Fruit fly (Drosophila melanogaster): ENCODE measurements around the gene nerfin-1.

The nerfin-1 gene

DNA sequence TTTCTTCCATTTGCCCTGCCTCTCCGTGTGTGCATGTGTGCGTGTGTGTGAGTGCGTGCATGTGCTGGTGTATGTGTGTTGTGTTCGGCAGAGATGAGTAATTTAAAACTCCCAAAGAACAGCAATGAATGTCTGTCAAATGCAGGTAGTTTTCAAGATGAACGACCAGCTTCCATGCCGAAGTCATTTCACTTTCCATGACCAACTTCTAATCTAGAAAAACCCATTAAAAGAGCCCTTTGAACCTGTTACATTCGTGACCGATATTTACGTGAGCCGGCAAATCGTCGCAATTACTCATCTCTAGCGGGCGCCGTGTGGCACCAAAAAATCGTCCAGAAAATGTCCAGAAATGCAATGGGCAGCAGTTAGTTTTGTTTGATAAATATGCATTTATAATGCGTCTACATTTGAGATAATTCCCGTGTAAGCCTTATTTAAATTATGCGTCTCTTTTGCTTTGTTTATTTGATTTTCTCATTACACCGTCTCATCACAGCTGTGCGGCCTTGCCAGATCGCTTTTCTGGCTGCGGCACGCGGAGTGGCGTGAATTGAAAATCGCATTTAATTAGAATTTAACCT is 36.4 kb upstream of the nerfin-1 start (continued):
- TF ChIP-seq CG9932 (GFP tag; IDR thresholded peaks at IDR 0.05), result peak; percentile 70
- TF ChIP-seq Spps (tag; optimal IDR thresholded peaks at IDR 0.05), result no peak
- TF ChIP-seq CG8290 (GFP tag; optimal IDR thresholded peaks at IDR 0.05), result peak; percentile 17
- TF ChIP-seq CG8290 (tag; optimal IDR thresholded peaks at IDR 0.05), result peak in 1 of 2 experiments; percentile 21
- no peak for TF ChIP-seq lbe (GFP tag; optimal IDR thresholded peaks at IDR 0.05)
- no peak for TF ChIP-seq h (optimal IDR thresholded peaks at IDR 0.05)
- TF ChIP-seq CG17385 (GFP tag; optimal IDR thresholded peaks at IDR 0.05), result peak; percentile 31
- peak; percentile 79 for TF ChIP-seq CG13287 (GFP tag; IDR thresholded peaks at IDR 0.05; ENCODE audit: partially characterized antibody)
- TF ChIP-seq CG18599 (GFP tag; optimal IDR thresholded peaks at IDR 0.05), result peak; percentile 2
- TF ChIP-seq CG4424 (GFP tag; optimal IDR thresholded peaks at IDR 0.05), result peak; percentile 9
- TF ChIP-seq CG18619 (GFP tag; optimal IDR thresholded peaks at IDR 0.05), result no peak
- TF ChIP-seq lov (optimal IDR thresholded peaks at IDR 0.05), result no peak
- TF ChIP-seq lov (GFP tag; IDR thresholded peaks at IDR 0.05), result no peak
- peak; percentile 59; the same call in 1 of the 3 replicates for TF ChIP-seq zen2 (GFP tag; IDR thresholded peaks at IDR 0.05; ENCODE audit: partially characterized antibody)
- no peak for TF ChIP-seq CG5953 (GFP tag; IDR thresholded peaks at IDR 0.05)
- no peak for TF ChIP-seq ATbp (GFP tag; optimal IDR thresholded peaks at IDR 0.05)
- TF ChIP-seq Neu2 (GFP tag; optimal IDR thresholded peaks at IDR 0.05; ENCODE audit: borderline replicate concordance), result peak; percentile 99
- no peak for TF ChIP-seq chm (GFP tag; IDR thresholded peaks at IDR 0.05)
- no peak for TF ChIP-seq CG7556 (GFP tag; optimal IDR thresholded peaks at IDR 0.05)
- peak; percentile 44 for TF ChIP-seq fu2 (GFP tag; optimal IDR thresholded peaks at IDR 0.05)
- no peak for TF ChIP-seq gsb (GFP tag; IDR thresholded peaks at IDR 0.05)
- TF ChIP-seq YL-1 (GFP tag; optimal IDR thresholded peaks at IDR 0.05), result peak; percentile 56
- TF ChIP-seq CG2199 (GFP tag; IDR thresholded peaks at IDR 0.05), result no peak
- TF ChIP-seq HHEX (GFP tag; optimal IDR thresholded peaks at IDR 0.05), result no peak
- TF ChIP-seq nerfin-1 (tag; optimal IDR thresholded peaks at IDR 0.05), result no peak
- no peak for TF ChIP-seq ci (GFP tag; IDR thresholded peaks at IDR 0.05)
- peak; percentile 74 for TF ChIP-seq unc-4 (GFP tag; IDR thresholded peaks at IDR 0.05; ENCODE audit: partially characterized antibody)
- TF ChIP-seq nau (GFP tag; optimal IDR thresholded peaks at IDR 0.05), result no peak
- peak; percentile 16 to 47 for TF ChIP-seq tll (GFP tag; optimal IDR thresholded peaks at IDR 0.05)
- TF ChIP-seq so (GFP tag; IDR thresholded peaks at IDR 0.05), result no peak
- peak; percentile 24 for TF ChIP-seq bcd (GFP tag; optimal IDR thresholded peaks at IDR 0.05)
- TF ChIP-seq CG9876 (GFP tag; optimal IDR thresholded peaks at IDR 0.05), result peak; percentile 67
- TF ChIP-seq corto (GFP tag; optimal IDR thresholded peaks at IDR 0.05), result no peak
- TF ChIP-seq Fer3 (tag; optimal IDR thresholded peaks at IDR 0.05), result peak; percentile 12
- no peak for TF ChIP-seq NfI (GFP tag; optimal IDR thresholded peaks at IDR 0.05)
- TF ChIP-seq CG4730 (GFP tag; IDR thresholded peaks at IDR 0.05), result no peak
- TF ChIP-seq Max (GFP tag; optimal IDR thresholded peaks at IDR 0.05), result peak; percentile 38
- TF ChIP-seq CG13424 (tag; optimal IDR thresholded peaks at IDR 0.05), result peak; percentile 44
- TF ChIP-seq jing (GFP tag; optimal IDR thresholded peaks at IDR 0.05), result no peak
- no peak for TF ChIP-seq ab (GFP tag; optimal IDR thresholded peaks at IDR 0.05)
- TF ChIP-seq sqz (GFP tag; optimal IDR thresholded peaks at IDR 0.05), result no peak
- TF ChIP-seq Xrp1 (GFP tag; IDR thresholded peaks at IDR 0.05), result no peak
- no peak for TF ChIP-seq Tbp (GFP tag; optimal IDR thresholded peaks at IDR 0.05)
- TF ChIP-seq kni (GFP tag; optimal IDR thresholded peaks at IDR 0.05), result no peak
- no peak for TF ChIP-seq cwo (GFP tag; optimal IDR thresholded peaks at IDR 0.05)
- TF ChIP-seq CG6765 (GFP tag; optimal IDR thresholded peaks at IDR 0.05), result no peak
- TF ChIP-seq CG12155 (GFP tag; optimal IDR thresholded peaks at IDR 0.05), result peak; percentile 41
- no peak for TF ChIP-seq CG15011 (GFP tag; optimal IDR thresholded peaks at IDR 0.05)
- no peak for TF ChIP-seq sc (optimal IDR thresholded peaks at IDR 0.05)
- TF ChIP-seq sc (GFP tag; optimal IDR thresholded peaks at IDR 0.05), result no peak
- TF ChIP-seq CG13894 (tag; optimal IDR thresholded peaks at IDR 0.05), result no peak

Data from whole organism, embryonic.